Worm (Caenorhabditis elegans): ENCODE results near the gene mtl-2.
A peak's percentile ranks its signal among the peaks of the same experiment; 100 is the strongest.

mtl-2 gene

DNA sequence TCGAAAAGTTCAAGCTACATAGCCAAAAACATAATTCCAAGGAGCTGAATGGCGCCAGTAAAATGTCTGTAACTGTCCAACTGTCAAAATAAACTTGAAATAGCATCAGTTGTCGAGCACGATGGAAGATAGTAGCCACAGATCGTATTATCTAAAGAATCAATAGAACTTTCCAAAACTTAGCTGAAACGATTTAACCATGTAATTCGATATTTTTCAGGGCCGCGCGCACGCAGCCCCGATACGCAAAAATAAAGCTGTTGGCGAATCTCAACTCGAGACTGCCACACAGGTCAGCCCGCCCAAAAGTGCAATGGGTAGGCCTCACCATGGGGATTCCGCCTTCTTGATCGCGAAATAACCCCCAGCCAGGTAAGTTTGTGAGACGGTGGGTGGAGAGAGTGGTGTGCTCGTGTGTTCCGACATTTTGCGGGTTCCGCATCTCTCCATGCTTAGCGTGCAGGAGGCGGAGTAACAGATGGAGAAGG is 9.8 kb upstream of the mtl-2 start (continued):
- TF ChIP-seq nhr-25 (tag; optimal IDR thresholded peaks at IDR 0.05; ENCODE audit: borderline replicate concordance, insufficient read depth): no peak
- peak; percentile 80 for TF ChIP-seq snpc-4 (tag; optimal IDR thresholded peaks at IDR 0.05)
- TF ChIP-seq arid-1 (GFP tag; conservative IDR thresholded peaks at IDR 0.05): peak; percentile 58; the same call in 1 of the 2 replicates
- peak; percentile 38 for TF ChIP-seq unc-130 (GFP tag; optimal IDR thresholded peaks at IDR 0.05)
- TF ChIP-seq madf-9 (GFP tag; conservative IDR thresholded peaks at IDR 0.05): no peak
- no peak for TF ChIP-seq zag-1 (tag; optimal IDR thresholded peaks at IDR 0.05)
- no peak for TF ChIP-seq unc-39 (tag; optimal IDR thresholded peaks at IDR 0.05)
- TF ChIP-seq snpc-1.2 (GFP tag; IDR thresholded peaks at IDR 0.05): peak; percentile 77
- no peak for TF ChIP-seq pqm-1 (tag; optimal IDR thresholded peaks at IDR 0.05)
- peak; percentile 67 for TF ChIP-seq F10B5.3 (tag; optimal IDR thresholded peaks at IDR 0.05)
- TF ChIP-seq spr-1 (tag; optimal IDR thresholded peaks at IDR 0.05): peak; percentile 64
- no peak for TF ChIP-seq ceh-62 (tag; optimal IDR thresholded peaks at IDR 0.05)
- TF ChIP-seq fkh-10 (GFP tag; optimal IDR thresholded peaks at IDR 0.05): no peak
- TF ChIP-seq pha-4 (GFP tag; IDR thresholded peaks at IDR 0.05): peak; percentile 54; the same call in 1 of the 2 replicates
- no peak for TF ChIP-seq pha-4 (tag; optimal IDR thresholded peaks at IDR 0.05)
- TF ChIP-seq nhr-11 (tag; optimal IDR thresholded peaks at IDR 0.05): no peak
- no peak for TF ChIP-seq tag-97 (GFP tag; IDR thresholded peaks at IDR 0.05)
- peak; percentile 91 for TF ChIP-seq ama-1 (optimal IDR thresholded peaks at IDR 0.05)
- 0 out of 2 replicates have a peak, but pooled peaks have one; percentile 34 for TF ChIP-seq ceh-20 (GFP tag; IDR thresholded peaks at IDR 0.05)
- TF ChIP-seq lin-13 (GFP tag; optimal IDR thresholded peaks at IDR 0.05): no peak
- peak; percentile 59 for TF ChIP-seq mes-2 (tag; optimal IDR thresholded peaks at IDR 0.05; ENCODE audit: poor library complexity, severe bottlenecking)
- TF ChIP-seq mep-1 (tag; optimal IDR thresholded peaks at IDR 0.05): no peak
- no peak for TF ChIP-seq ceh-82 (tag; optimal IDR thresholded peaks at IDR 0.05)
- no peak for TF ChIP-seq R02D3.7 (tag; optimal IDR thresholded peaks at IDR 0.05)
- TF ChIP-seq aha-1 (tag): peak; percentile 87
- no peak for TF ChIP-seq lin-29 (GFP tag; IDR thresholded peaks at IDR 0.05)
- TF ChIP-seq nhr-42 (GFP tag; IDR thresholded peaks at IDR 0.05): peak; percentile 71
- peak; percentile 52 for TF ChIP-seq dve-1 (tag; optimal IDR thresholded peaks at IDR 0.05; ENCODE audit: insufficient read depth)
- TF ChIP-seq nhr-77 (tag; optimal IDR thresholded peaks at IDR 0.05): peak; percentile 16
- TF ChIP-seq nhr-48 (tag; optimal IDR thresholded peaks at IDR 0.05): peak; percentile 63
- TF ChIP-seq fos-1 (tag; optimal IDR thresholded peaks at IDR 0.05): no peak
- no peak for TF ChIP-seq cey-2 (tag; optimal IDR thresholded peaks at IDR 0.05; ENCODE audit: borderline replicate concordance, insufficient read depth)
- TF ChIP-seq lir-3 (tag; optimal IDR thresholded peaks at IDR 0.05): peak; percentile 32
- no peak for TF ChIP-seq sdz-12 (GFP tag; optimal IDR thresholded peaks at IDR 0.05)
- TF ChIP-seq duxl-1 (tag; optimal IDR thresholded peaks at IDR 0.05; ENCODE audit: poor library complexity): peak; percentile 89
- TF ChIP-seq unc-62 (GFP tag; optimal IDR thresholded peaks at IDR 0.05 in 1 of 2): no peak
- TF ChIP-seq unc-62 (tag; optimal IDR thresholded peaks at IDR 0.05): no peak
- peak; percentile 17 to 44 for TF ChIP-seq daf-16 (GFP tag; optimal IDR thresholded peaks at IDR 0.05)
- TF ChIP-seq daf-16 (tag; optimal IDR thresholded peaks at IDR 0.05): peak; percentile 56
- no peak for TF ChIP-seq egl-27 (tag; optimal IDR thresholded peaks at IDR 0.05)
- no peak for TF ChIP-seq hif-1 (tag; optimal IDR thresholded peaks at IDR 0.05)
- TF ChIP-seq hlh-30 (tag; optimal IDR thresholded peaks at IDR 0.05; ENCODE audit: insufficient read depth): peak; percentile 37
- no peak for TF ChIP-seq lin-39 (tag; optimal IDR thresholded peaks at IDR 0.05)
- no peak for TF ChIP-seq gei-8 (GFP tag; optimal IDR thresholded peaks at IDR 0.05)
- no peak for TF ChIP-seq aly-2 (tag; optimal IDR thresholded peaks at IDR 0.05)
- TF ChIP-seq madf-5 (GFP tag; IDR thresholded peaks at IDR 0.05): no peak
- no peak for TF ChIP-seq nhr-10 (tag; optimal IDR thresholded peaks at IDR 0.05)
- TF ChIP-seq mdt-29 (GFP tag; IDR thresholded peaks at IDR 0.05): peak; percentile 60; the same call in 1 of the 2 replicates
- peak; percentile 66 for TF ChIP-seq F49E8.2 (tag; optimal IDR thresholded peaks at IDR 0.05; ENCODE audit: borderline replicate concordance)
- TF ChIP-seq zip-2 (tag; optimal IDR thresholded peaks at IDR 0.05): peak; percentile 43
- TF ChIP-seq egl-43 (GFP tag; IDR thresholded peaks at IDR 0.05): no peak
- 0 out of 2 replicates have a peak, but pooled peaks have one; percentile 33 for TF ChIP-seq tra-1 (GFP tag; IDR thresholded peaks at IDR 0.05)
